Worm (Caenorhabditis elegans): ENCODE data around the gene F11E6.6.

F11E6.6 gene

DNA sequence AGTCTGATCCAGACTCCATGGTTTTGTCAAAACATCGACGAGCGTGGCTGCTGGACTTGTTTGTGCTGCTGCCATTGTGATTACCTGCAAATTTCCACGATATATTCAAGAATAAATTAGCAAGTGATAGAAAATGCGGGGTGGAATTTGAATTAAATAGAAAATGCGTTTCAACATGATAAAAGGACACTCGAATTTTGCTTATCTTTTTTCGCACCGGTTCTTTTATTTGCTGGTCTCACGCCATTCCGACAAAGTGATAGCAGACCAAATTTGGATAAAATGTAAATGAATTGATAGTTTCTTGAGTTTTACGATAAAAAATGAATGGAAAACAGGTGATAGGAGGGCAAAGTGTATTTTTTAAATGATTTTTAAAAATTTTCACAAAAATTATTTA is 1.5 kb upstream of the F11E6.6 start, which contains the start of gene elo-2 (continued):
- TF ChIP-seq dmd-8 (GFP tag; IDR thresholded peaks at IDR 0.05): no peak

ce11 chrIV:17463108-17463608 is 2.6 kb downstream of the F11E6.6 start, which contains the start of gene F11E6.10:
Gene F11E6.10, minus strand, starts transcription at chrIV:17463158.
- TF ChIP-seq ztf-7 (tag; optimal IDR thresholded peaks at IDR 0.05) (no peak), dve-1 (tag; optimal IDR thresholded peaks at IDR 0.05; ENCODE audit: insufficient read depth) (no peak), ZK337.2 (GFP tag; IDR thresholded peaks at IDR 0.05) (no peak), zfp-2 (tag; optimal IDR thresholded peaks at IDR 0.05) (no peak), egl-27 (tag; optimal IDR thresholded peaks at IDR 0.05) (no peak), nhr-10 (tag; optimal IDR thresholded peaks at IDR 0.05) (no peak)

- TF ChIP-seq lin-38 (GFP tag; IDR thresholded peaks at IDR 0.05): peak; percentile 29
- TF ChIP-seq nhr-28 (tag; optimal IDR thresholded peaks at IDR 0.05): peak; percentile 75
- TF ChIP-seq snpc-1.2 (GFP tag; IDR thresholded peaks at IDR 0.05): peak; percentile 76
- TF ChIP-seq fkh-10 (GFP tag; optimal IDR thresholded peaks at IDR 0.05): no peak
- peak; percentile 22; the same call in 1 of the 2 replicates for TF ChIP-seq dmd-6 (GFP tag; IDR thresholded peaks at IDR 0.05)
- no peak for TF ChIP-seq F26F4.8 (GFP tag; conservative IDR thresholded peaks at IDR 0.05)
- peak in 1 of 2 experiments; percentile 79 for TF ChIP-seq unc-62 (GFP tag; optimal IDR thresholded peaks at IDR 0.05 in 1 of 2)
- TF ChIP-seq unc-62 (tag; optimal IDR thresholded peaks at IDR 0.05): no peak
- no peak for TF ChIP-seq daf-16 (GFP tag; optimal IDR thresholded peaks at IDR 0.05)
- TF ChIP-seq daf-16 (tag; optimal IDR thresholded peaks at IDR 0.05): peak; percentile 51
- TF ChIP-seq dve-1 (tag; optimal IDR thresholded peaks at IDR 0.05; ENCODE audit: insufficient read depth): peak; percentile 45
- TF ChIP-seq lsy-2 (tag; optimal IDR thresholded peaks at IDR 0.05): peak in 1 of 2 experiments; percentile 85
- TF ChIP-seq dpl-1 (GFP tag; optimal IDR thresholded peaks at IDR 0.05): peak; percentile 84
- TF ChIP-seq zfp-3 (GFP tag; conservative IDR thresholded peaks at IDR 0.05): no peak
- TF ChIP-seq spr-3 (GFP tag; optimal IDR thresholded peaks at IDR 0.05): no peak
- TF ChIP-seq hmg-1.1 (GFP tag; IDR thresholded peaks at IDR 0.05): 0 out of 2 replicates have a peak, but pooled peaks have one; percentile 36
- TF ChIP-seq pha-4 (GFP tag; IDR thresholded peaks at IDR 0.05): no peak
- peak; percentile 47 for TF ChIP-seq pha-4 (tag; optimal IDR thresholded peaks at IDR 0.05)
- TF ChIP-seq madf-5 (GFP tag; IDR thresholded peaks at IDR 0.05): no peak
- no peak for TF ChIP-seq arid-1 (GFP tag; conservative IDR thresholded peaks at IDR 0.05)
- TF ChIP-seq jun-1 (tag; optimal IDR thresholded peaks at IDR 0.05): no peak
- no peak for TF ChIP-seq F10B5.3 (tag; optimal IDR thresholded peaks at IDR 0.05)
- peak; percentile 37 for TF ChIP-seq hlh-11 (tag; optimal IDR thresholded peaks at IDR 0.05)
- peak; percentile 79 for TF ChIP-seq mes-2 (tag; optimal IDR thresholded peaks at IDR 0.05; ENCODE audit: poor library complexity, severe bottlenecking)
- TF ChIP-seq mdt-29 (GFP tag; IDR thresholded peaks at IDR 0.05): no peak
- peak; percentile 1 for TF ChIP-seq nhr-6 (tag; optimal IDR thresholded peaks at IDR 0.05)
- peak; percentile 47 for TF ChIP-seq unc-130 (GFP tag; optimal IDR thresholded peaks at IDR 0.05)
Observed at ce11 chrIV:17461222-17461707, 4.5 kb downstream of the F11E6.6 start, which contains the start of gene rif-1.1. Gene rif-1.1, minus strand, starts transcription at chrIV:17461272.

- TF ChIP-seq unc-62 (GFP tag; optimal IDR thresholded peaks at IDR 0.05 in 1 of 2): peak in 1 of 2 experiments; percentile 94
- no peak for TF ChIP-seq unc-62 (tag; optimal IDR thresholded peaks at IDR 0.05)
- TF ChIP-seq lim-7 (GFP tag; IDR thresholded peaks at IDR 0.05): no peak
Observed at ce11 chrIV:17453996-17454395, 11.8 kb downstream of the F11E6.6 start.

DNA sequence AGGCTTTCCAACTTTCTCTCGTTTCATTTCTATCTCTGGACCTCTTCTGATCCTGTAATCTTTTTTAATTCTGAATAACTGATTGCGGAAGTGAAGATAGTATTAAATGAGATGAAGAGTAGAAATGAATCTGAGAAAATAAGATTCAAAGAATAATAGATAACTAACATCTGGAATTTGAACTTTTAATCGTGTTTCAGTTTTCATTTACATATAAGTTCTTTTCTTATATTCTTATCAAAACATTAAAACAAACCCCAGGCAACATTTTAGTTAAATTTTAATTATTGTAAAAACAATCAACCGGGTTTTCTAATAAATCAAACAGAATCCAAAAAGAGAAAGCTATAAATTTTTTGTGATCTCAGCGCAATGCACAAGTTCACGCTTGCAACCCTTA is 12.6 kb downstream of the F11E6.6 start:
- TF ChIP-seq lin-29 (GFP tag; IDR thresholded peaks at IDR 0.05) (no peak), hif-1 (tag; optimal IDR thresholded peaks at IDR 0.05) (no peak), pqm-1 (tag; optimal IDR thresholded peaks at IDR 0.05) (no peak), aha-1 (tag) (peak; percentile 92), ama-1 (optimal IDR thresholded peaks at IDR 0.05) (no peak), F26F4.8 (GFP tag; conservative IDR thresholded peaks at IDR 0.05) (no peak)
